Worm (Caenorhabditis elegans) whole organism, young adult: ENCODE measurements around the gene D1054.1.

Experiments used
- B0019.2 ChIP-seq: fragments of 200-800 bp; sonication (Bioruptor generic); conservative IDR thresholded peaks from 2 replicates; pipeline ENCODE4 v1.3.6; 2022; ENCODE audit warnings: missing genetic modification reagents, missing genetic modification characterization, missing compliant biosample characterization
- B0261.1 ChIP-seq: sonication (generic microtip); optimal IDR thresholded peaks from 2 replicates; lab custom pipeline; 2016; ENCODE audit warnings: mild to moderate bottlenecking, missing genetic modification characterization, moderate library complexity, missing compliant biosample characterization
- F39B2.1 ChIP-seq: fragments of 200-800 bp; sonication (Bioruptor generic); IDR thresholded peaks from 2 replicates; pipeline ENCODE4 v1.3.6; 2022; ENCODE audit warnings: missing genetic modification reagents, missing genetic modification characterization, missing compliant biosample characterization
- T07F8.4 ChIP-seq: sonication (generic microtip); optimal IDR thresholded peaks from 2 replicates; lab custom pipeline; 2016; ENCODE audit warnings: mild to moderate bottlenecking, missing genetic modification characterization, moderate library complexity, missing compliant biosample characterization
- Y53G8AR.9 ChIP-seq: fragments of 200-800 bp; sonication (Bioruptor generic); conservative IDR thresholded peaks from 2 replicates; pipeline ENCODE4 v1.3.6; 2022; ENCODE audit warnings: missing genetic modification reagents, missing genetic modification characterization, missing compliant biosample characterization
- ccch-3 ChIP-seq: fragments of 200-800 bp; sonication (Bioruptor generic); optimal IDR thresholded peaks from 2 replicates; lab custom pipeline; 2018; ENCODE audit warnings: mild to moderate bottlenecking, missing genetic modification characterization, missing compliant biosample characterization
- hlh-26 ChIP-seq: fragments of 200-800 bp; sonication (Bioruptor generic); conservative IDR thresholded peaks from 2 replicates; pipeline ENCODE4 v1.3.6; 2022; ENCODE audit warnings: missing genetic modification reagents, missing genetic modification characterization, missing compliant biosample characterization
- lin-35 ChIP-seq, 3 experiments: fragments of 150-350 bp in 2 of 3; sonication (generic microtip) in 1 of 3; optimal IDR thresholded peaks; 2 replicates each; lab custom pipeline; 2014 to 2018; ENCODE audit warnings: missing biosample characterization in 3 of 3, missing genetic modification characterization in 3 of 3, missing genetic modification reagents in 3 of 3
- pbrm-1 ChIP-seq: fragments of 200-800 bp; sonication (Bioruptor generic); IDR thresholded peaks from 2 replicates; pipeline ENCODE4 v1.3.6; 2022; ENCODE audit warnings: missing genetic modification reagents, missing genetic modification characterization, missing compliant biosample characterization
- sdz-38 ChIP-seq: sonication (generic microtip); optimal IDR thresholded peaks from 2 replicates; lab custom pipeline; 2016; ENCODE audit warnings: missing genotype, missing genetic modification characterization, missing compliant biosample characterization
- snpc-4 ChIP-seq, 5 experiments: fragments of 150-350 bp in 1 of 5; sonication (generic microtip) in 4 of 5; optimal IDR thresholded peaks; 2 replicates each; lab custom pipeline; 2014 to 2018; ENCODE audit warnings: missing genetic modification characterization in 5 of 5, missing biosample characterization in 3 of 5, antibody characterized with exemption in 2 of 5, mild to moderate bottlenecking in 2 of 5, missing compliant biosample characterization in 2 of 5, missing genotype in 2 of 5, moderate library complexity in 2 of 5, missing genetic modification reagents in 1 of 5
- unc-62 ChIP-seq: fragments of 150-350 bp; optimal IDR thresholded peaks from 2 replicates; lab custom pipeline; 2014; ENCODE audit warnings: missing biosample characterization, missing genetic modification reagents, missing genetic modification characterization

- TF ChIP-seq ccch-3 (GFP tag; lab: Kevin White, UChicago) (no peak), unc-62 (peak; percentile 69), sdz-38 (tag; lab: Kevin White, UChicago) (no peak), hlh-26 (GFP tag; lab: Robert Waterston, UW) (no peak), snpc-4 (GFP tag; optimal IDR thresholded peaks at IDR 0.05; lab: Kevin White, UChicago) (no peak), snpc-4 (tag; optimal IDR thresholded peaks at IDR 0.05; lab: Kevin White, UChicago) (peak in 1 of 4 experiments; percentile 16), B0261.1 (tag; lab: Kevin White, UChicago) (no peak), F39B2.1 (GFP tag; lab: Robert Waterston, UW) (no peak), B0019.2 (GFP tag; lab: Robert Waterston, UW) (no peak), T07F8.4 (tag; lab: Kevin White, UChicago) (no peak), pbrm-1 (GFP tag; lab: Robert Waterston, UW) (no peak), lin-35 (GFP tag; optimal IDR thresholded peaks at IDR 0.05; lab: Kevin White, UChicago) (no peak), Y53G8AR.9 (GFP tag; lab: Robert Waterston, UW) (no peak)
Measured at ce11 chrV:10802060-10802459, 32.0 kb upstream of the D1054.1 start.
